Fruit fly (Drosophila melanogaster): ENCODE data around the gene Tsp86D.

The Tsp86D gene

DNA sequence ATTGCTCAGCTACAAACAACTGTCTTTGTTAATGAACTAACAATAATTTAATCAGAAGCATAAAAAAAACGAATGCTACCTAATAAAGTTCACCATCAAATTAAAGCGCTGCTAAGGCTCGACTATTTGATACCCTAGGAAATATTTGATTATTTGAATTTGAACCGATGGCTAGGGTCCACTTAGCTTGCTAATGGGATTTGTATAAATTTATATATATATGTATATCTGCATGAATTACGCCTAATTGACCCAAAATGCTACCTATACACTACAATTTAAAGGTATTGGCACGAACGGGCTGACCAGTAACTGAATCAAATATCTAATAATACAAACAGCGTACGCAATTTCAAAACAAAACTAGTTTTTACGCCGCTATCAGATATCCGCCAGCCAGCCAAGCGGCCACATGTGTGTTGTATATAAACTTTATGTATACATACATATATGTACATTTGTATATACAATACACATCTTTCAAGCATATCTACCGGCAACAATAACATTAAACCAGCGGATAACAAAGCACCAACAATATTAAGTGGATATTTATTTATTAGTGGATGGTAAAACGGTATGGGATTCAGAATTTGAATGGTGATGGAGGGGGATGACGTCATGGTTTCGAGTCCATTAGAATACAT lies 15.6 kb downstream of the Tsp86D start (continued):
- TF ChIP-seq CG15514 (GFP tag; optimal IDR thresholded peaks at IDR 0.05), result peak; percentile 66
- peak; percentile 40 for TF ChIP-seq ro (GFP tag; IDR thresholded peaks at IDR 0.05)
- peak; percentile 41; the same call in 1 of the 2 replicates for TF ChIP-seq MBD-R2 (GFP tag; IDR thresholded peaks at IDR 0.05)
- peak; percentile 21 for TF ChIP-seq CG12155 (GFP tag; optimal IDR thresholded peaks at IDR 0.05)
- TF ChIP-seq fd102C (GFP tag; optimal IDR thresholded peaks at IDR 0.05), result no peak
- TF ChIP-seq emc (GFP tag; optimal IDR thresholded peaks at IDR 0.05), result no peak
- TF ChIP-seq CG11695 (GFP tag; IDR thresholded peaks at IDR 0.05), result peak; percentile 84
- peak; percentile 76 for TF ChIP-seq Sox100B (GFP tag; optimal IDR thresholded peaks at IDR 0.05)
- peak; percentile 60 for TF ChIP-seq CG12391 (tag; optimal IDR thresholded peaks at IDR 0.05)
- no peak for TF ChIP-seq run (tag; optimal IDR thresholded peaks at IDR 0.05)
- TF ChIP-seq h (optimal IDR thresholded peaks at IDR 0.05), result no peak
- TF ChIP-seq sr (GFP tag; IDR thresholded peaks at IDR 0.05), result 0 out of 3 replicates have a peak, but pooled peaks have one; percentile 12
- TF ChIP-seq jing (GFP tag; optimal IDR thresholded peaks at IDR 0.05), result peak; percentile 2
- TF ChIP-seq sim (GFP tag; IDR thresholded peaks at IDR 0.05), result 0 out of 2 replicates have a peak, but pooled peaks have one; percentile 34
- TF ChIP-seq CG2129 (GFP tag; IDR thresholded peaks at IDR 0.05; ENCODE audit: partially characterized antibody), result no peak
- TF ChIP-seq sens (GFP tag), result peak; percentile 78
- TF ChIP-seq hbn (GFP tag; IDR thresholded peaks at IDR 0.05; ENCODE audit: partially characterized antibody), result no peak
- TF ChIP-seq Jarid2 (GFP tag; optimal IDR thresholded peaks at IDR 0.05), result peak; percentile 22
- TF ChIP-seq ase (GFP tag; IDR thresholded peaks at IDR 0.05), result peak; percentile 90
- 0 out of 4 replicates have a peak, but pooled peaks have one; percentile 54 for TF ChIP-seq chinmo (GFP tag; IDR thresholded peaks at IDR 0.05; ENCODE audit: partially characterized antibody)
- no peak for TF ChIP-seq unc-4 (GFP tag; IDR thresholded peaks at IDR 0.05; ENCODE audit: partially characterized antibody)
- peak; percentile 83 for TF ChIP-seq H15 (GFP tag; IDR thresholded peaks at IDR 0.05)
- TF ChIP-seq CG12299 (tag; optimal IDR thresholded peaks at IDR 0.05), result peak; percentile 33
- 0 out of 3 replicates have a peak, but pooled peaks have one; percentile 27 for TF ChIP-seq knrl (GFP tag; IDR thresholded peaks at IDR 0.05; ENCODE audit: partially characterized antibody)
- peak; percentile 78 for TF ChIP-seq B-H1 (GFP tag; IDR thresholded peaks at IDR 0.05)
- no peak for TF ChIP-seq yki (optimal IDR thresholded peaks at IDR 0.05)
- TF ChIP-seq twi (tag; optimal IDR thresholded peaks at IDR 0.05), result peak; percentile 1
- peak in 1 of 2 experiments; percentile 79 for TF ChIP-seq Hr51 (GFP tag; optimal IDR thresholded peaks at IDR 0.05)
- TF ChIP-seq CG5245 (GFP tag; optimal IDR thresholded peaks at IDR 0.05), result peak; percentile 42
- peak; percentile 52 for TF ChIP-seq CG10979 (tag; optimal IDR thresholded peaks at IDR 0.05)
- no peak for TF ChIP-seq CG10431 (GFP tag; optimal IDR thresholded peaks at IDR 0.05)
- TF ChIP-seq CG6791 (GFP tag; IDR thresholded peaks at IDR 0.05; ENCODE audit: partially characterized antibody), result no peak
- peak; percentile 19 for TF ChIP-seq bab2 (GFP tag; optimal IDR thresholded peaks at IDR 0.05)
- no peak for TF ChIP-seq Antp (GFP tag; optimal IDR thresholded peaks at IDR 0.05)
- TF ChIP-seq CG2678 (tag; optimal IDR thresholded peaks at IDR 0.05), result peak; percentile 90
- peak; percentile 71; the same call in 1 of the 2 replicates for TF ChIP-seq toy (GFP tag; IDR thresholded peaks at IDR 0.05)
- TF ChIP-seq CG12071 (GFP tag; optimal IDR thresholded peaks at IDR 0.05), result peak; percentile 64
- peak; percentile 62; the same call in 1 of the 2 replicates for TF ChIP-seq dati (GFP tag; IDR thresholded peaks at IDR 0.05)
- TF ChIP-seq jumu (GFP tag; optimal IDR thresholded peaks at IDR 0.05), result no peak
- no peak for TF ChIP-seq CG17186 (GFP tag; optimal IDR thresholded peaks at IDR 0.05)
- TF ChIP-seq MTF-1 (GFP tag; optimal IDR thresholded peaks at IDR 0.05; ENCODE audit: borderline replicate concordance), result peak; percentile 55
- TF ChIP-seq HLH3B (GFP tag; IDR thresholded peaks at IDR 0.05), result peak; percentile 83
- TF ChIP-seq vfl (GFP tag; optimal IDR thresholded peaks at IDR 0.05), result no peak
- TF ChIP-seq Adf1 (GFP tag; IDR thresholded peaks at IDR 0.05), result no peak; the same call in 1 of the 2 replicates
- TF ChIP-seq Kr (GFP tag; optimal IDR thresholded peaks at IDR 0.05), result no peak
- TF ChIP-seq tap (tag; optimal IDR thresholded peaks at IDR 0.05), result peak; percentile 76
- TF ChIP-seq E2f1 (GFP tag; IDR thresholded peaks at IDR 0.05), result peak; percentile 79
- TF ChIP-seq CG7987 (GFP tag; optimal IDR thresholded peaks at IDR 0.05), result peak; percentile 53
- TF ChIP-seq Sin3A (optimal IDR thresholded peaks at IDR 0.05), result no peak
- peak; percentile 82 for TF ChIP-seq CG10147 (GFP tag; optimal IDR thresholded peaks at IDR 0.05)

Measured in whole organism, embryonic.